Worm (Caenorhabditis elegans) whole organism, early embryonic: ENCODE results near the gene znf-474.

Experiments used
- ceh-36 ChIP-seq: sonication (generic microtip); optimal IDR thresholded peaks from 2 replicates; lab custom pipeline; 2016; ENCODE audit warnings: missing genetic modification characterization, inconsistent platforms, missing compliant biosample characterization
- hmbx-1 ChIP-seq: sonication (generic microtip); optimal IDR thresholded peaks from 2 replicates; lab custom pipeline; 2016; ENCODE audit warnings: mild to moderate bottlenecking, missing genetic modification characterization, missing compliant biosample characterization

DNA sequence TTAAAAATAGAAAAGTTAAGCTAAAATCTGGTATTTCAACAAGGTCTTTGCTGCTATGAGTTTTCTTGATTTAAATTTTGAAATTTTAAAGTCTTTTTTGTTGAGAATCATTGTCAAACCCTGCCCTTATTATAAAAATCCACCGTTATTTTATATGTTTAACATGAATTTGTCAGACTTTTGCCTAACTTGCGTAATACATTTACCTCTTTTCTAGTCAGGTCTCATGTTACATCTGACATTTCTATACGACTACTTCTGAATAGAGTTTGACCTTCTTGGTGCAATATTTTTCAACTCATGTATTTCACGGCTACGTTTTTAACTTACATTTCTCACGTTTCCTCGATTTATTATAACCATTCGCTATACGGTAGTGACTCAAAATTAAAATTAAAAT, 35.7 kb upstream of the znf-474 start, which contains the start of gene lgc-15:
- TF ChIP-seq hmbx-1 (no peak), ceh-36 (tag; lab: Kevin White, UChicago) (no peak)
